Worm (Caenorhabditis elegans): Measurements from ENCODE around the gene cdh-4.

The cdh-4 gene

DNA sequence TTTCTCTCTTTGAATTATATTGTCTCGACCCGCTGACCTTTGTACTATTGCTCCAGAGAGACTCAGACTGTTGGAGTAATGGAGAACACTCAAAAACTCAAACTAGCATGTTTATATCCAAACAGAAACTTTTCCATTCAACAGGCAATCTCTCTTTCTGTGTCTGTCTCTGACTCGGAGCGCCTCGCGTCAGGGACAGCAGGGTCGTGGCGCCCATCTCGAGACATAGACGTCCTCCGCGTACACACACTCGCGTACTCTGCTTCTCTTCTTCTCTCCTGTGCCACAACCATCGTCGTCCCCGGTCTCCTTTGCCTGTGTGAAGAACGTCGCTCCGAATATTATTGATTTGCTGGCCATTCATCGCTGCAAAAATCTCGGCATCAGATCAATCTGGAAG, 31.8 kb downstream of the cdh-4 start (continued):
- TF ChIP-seq mbf-1 (tag; optimal IDR thresholded peaks at IDR 0.05) (no peak), blmp-1 (tag; optimal IDR thresholded peaks at IDR 0.05; ENCODE audit: insufficient read depth) (peak; percentile 5), ztf-11 (tag; optimal IDR thresholded peaks at IDR 0.05) (no peak), Y55F3AM.14 (GFP tag; optimal IDR thresholded peaks at IDR 0.05) (peak; percentile 28), sem-4 (tag; optimal IDR thresholded peaks at IDR 0.05) (peak; percentile 50), ama-1 (optimal IDR thresholded peaks at IDR 0.05) (no peak), aly-2 (tag; optimal IDR thresholded peaks at IDR 0.05) (no peak), skn-1 (tag; optimal IDR thresholded peaks at IDR 0.05) (no peak), unc-55 (GFP tag; optimal IDR thresholded peaks at IDR 0.05) (peak; percentile 68), ZK546.5 (tag; optimal IDR thresholded peaks at IDR 0.05) (no peak)

DNA sequence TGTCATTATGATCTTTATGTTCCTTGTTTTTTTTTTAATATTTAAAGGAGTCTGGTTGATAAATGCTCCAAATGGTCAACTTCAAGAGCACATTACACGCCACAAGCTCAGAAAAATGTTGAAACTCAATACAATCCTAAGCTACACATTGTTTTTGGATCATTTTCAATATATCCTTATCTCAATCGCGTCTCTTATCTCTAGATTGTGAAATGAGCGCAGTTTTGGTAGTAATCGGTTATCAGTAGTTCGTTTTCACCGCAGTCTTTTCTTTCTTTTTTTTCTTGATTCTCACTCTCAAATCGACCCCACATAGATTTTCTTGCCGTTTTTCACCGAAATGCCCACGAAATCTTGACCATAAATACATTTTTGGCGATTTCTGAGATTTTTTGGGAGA, 32.7 kb downstream of the cdh-4 start:
- TF ChIP-seq fos-1 (tag; optimal IDR thresholded peaks at IDR 0.05): peak; percentile 21
- TF ChIP-seq ztf-4 (tag; optimal IDR thresholded peaks at IDR 0.05): no peak

DNA sequence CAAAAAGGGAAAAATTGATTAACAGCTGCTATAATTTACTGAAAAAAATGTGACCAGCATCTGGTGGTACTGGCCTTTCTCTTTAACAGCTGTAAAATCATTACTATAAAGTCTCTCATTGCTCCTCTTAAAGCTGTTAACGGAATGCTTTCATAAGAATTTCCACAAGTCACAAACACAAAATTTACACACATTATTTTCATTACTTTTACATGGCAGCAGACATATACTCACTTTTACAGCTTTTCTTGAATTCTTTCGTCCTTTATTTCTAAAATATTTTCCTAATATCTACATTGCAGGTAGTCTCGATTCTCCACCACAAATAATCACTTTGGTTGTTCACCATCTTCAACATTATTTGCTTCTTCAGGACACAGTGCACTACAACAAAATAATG, 33.2 kb downstream of the cdh-4 start, which contains the start of gene imph-1:
Gene imph-1, plus strand, starts transcription at position 301 of the 400 bp plus-strand sequence.
- TF ChIP-seq nhr-10 (tag; optimal IDR thresholded peaks at IDR 0.05) (no peak), aly-2 (tag; optimal IDR thresholded peaks at IDR 0.05) (no peak), Y55F3AM.14 (GFP tag; optimal IDR thresholded peaks at IDR 0.05) (no peak), ama-1 (optimal IDR thresholded peaks at IDR 0.05) (no peak), nhr-237 (tag; optimal IDR thresholded peaks at IDR 0.05) (no peak), egl-27 (tag; optimal IDR thresholded peaks at IDR 0.05) (no peak), ztf-11 (tag; optimal IDR thresholded peaks at IDR 0.05) (no peak), ztf-1 (GFP tag; conservative IDR thresholded peaks at IDR 0.05) (no peak), gmeb-1 (tag; optimal IDR thresholded peaks at IDR 0.05) (no peak), nhr-77 (tag; optimal IDR thresholded peaks at IDR 0.05) (no peak), lin-39 (tag; optimal IDR thresholded peaks at IDR 0.05) (no peak), alr-1 (tag; optimal IDR thresholded peaks at IDR 0.05) (no peak), nhr-25 (tag; optimal IDR thresholded peaks at IDR 0.05) (no peak), R02D3.7 (tag; optimal IDR thresholded peaks at IDR 0.05) (no peak)

DNA sequence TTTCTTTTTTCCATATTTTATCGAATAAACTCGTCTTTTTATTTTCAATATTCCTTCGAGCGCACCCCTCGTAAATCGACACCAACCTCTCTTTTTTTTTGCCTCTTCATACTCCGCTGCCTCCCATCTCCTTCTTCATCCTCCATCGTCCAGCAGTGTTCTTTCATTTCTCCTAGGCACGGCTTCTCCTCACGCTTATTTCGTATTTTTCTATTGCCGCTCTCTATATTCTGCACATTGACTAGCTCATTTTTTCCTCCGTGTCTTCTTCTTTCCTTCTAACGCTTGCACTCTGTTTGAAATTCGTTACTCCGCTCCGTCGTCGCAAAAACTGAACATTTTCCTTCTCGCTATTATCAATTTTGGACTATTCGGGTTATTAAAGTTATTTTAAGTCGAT, 35.2 kb downstream of the cdh-4 start:
- no peak for TF ChIP-seq aly-2 (tag; optimal IDR thresholded peaks at IDR 0.05)
- TF ChIP-seq crh-2 (tag; optimal IDR thresholded peaks at IDR 0.05): no peak
- no peak for TF ChIP-seq mbf-1 (tag; optimal IDR thresholded peaks at IDR 0.05)
- peak in 1 of 2 experiments; percentile 30 for TF ChIP-seq lsy-2 (tag; optimal IDR thresholded peaks at IDR 0.05)
- TF ChIP-seq sma-9 (GFP tag; optimal IDR thresholded peaks at IDR 0.05): no peak
- TF ChIP-seq sma-9 (tag; optimal IDR thresholded peaks at IDR 0.05): no peak
- TF ChIP-seq nhr-21 (tag; optimal IDR thresholded peaks at IDR 0.05): no peak
- peak; percentile 61 for TF ChIP-seq unc-55 (GFP tag; optimal IDR thresholded peaks at IDR 0.05)
- peak; percentile 14 for TF ChIP-seq F13H6.1 (tag; optimal IDR thresholded peaks at IDR 0.05)
- TF ChIP-seq gmeb-1 (tag; optimal IDR thresholded peaks at IDR 0.05): no peak
- TF ChIP-seq R02D3.7 (tag; optimal IDR thresholded peaks at IDR 0.05): no peak
- no peak for TF ChIP-seq peb-1 (tag; optimal IDR thresholded peaks at IDR 0.05)
- TF ChIP-seq lin-11 (tag; optimal IDR thresholded peaks at IDR 0.05): no peak
- no peak for TF ChIP-seq ztf-4 (tag; optimal IDR thresholded peaks at IDR 0.05)
- TF ChIP-seq zag-1 (tag; optimal IDR thresholded peaks at IDR 0.05): no peak
- TF ChIP-seq ceh-16 (tag; optimal IDR thresholded peaks at IDR 0.05): no peak
- peak; percentile 45 for TF ChIP-seq C34F6.9 (tag; optimal IDR thresholded peaks at IDR 0.05)

DNA sequence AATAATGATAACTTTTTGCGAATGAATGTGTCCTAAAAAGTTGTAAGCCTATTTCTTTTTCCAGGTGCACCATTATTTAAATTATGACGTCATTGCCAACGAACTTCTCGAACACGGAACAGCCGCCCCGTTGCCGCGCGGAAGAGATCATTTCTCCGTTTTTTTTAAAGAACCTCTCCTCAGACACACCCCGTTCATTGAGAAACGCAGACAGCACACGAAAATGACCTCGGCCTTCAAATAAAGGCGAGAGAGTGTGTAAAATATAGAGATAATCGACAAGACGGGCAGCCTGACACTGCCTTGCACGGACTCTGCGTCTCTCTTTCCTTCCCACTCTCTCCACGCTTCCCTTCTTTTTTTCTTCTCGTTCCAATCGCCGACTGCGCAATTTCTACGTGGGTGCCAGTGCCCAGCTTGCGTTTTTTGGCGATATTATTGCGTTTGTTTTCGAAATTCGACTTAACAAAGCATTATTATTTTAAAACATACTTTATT, 40.3 kb downstream of the cdh-4 start:
- TF ChIP-seq C34F6.9 (tag; optimal IDR thresholded peaks at IDR 0.05) (peak; percentile 80), unc-55 (GFP tag; optimal IDR thresholded peaks at IDR 0.05) (peak; percentile 69), nhr-12 (tag; optimal IDR thresholded peaks at IDR 0.05) (no peak), lsy-2 (tag; optimal IDR thresholded peaks at IDR 0.05) (peak; percentile 64 to 82), nhr-6 (tag; optimal IDR thresholded peaks at IDR 0.05) (peak; percentile 45), fos-1 (tag; optimal IDR thresholded peaks at IDR 0.05) (peak; percentile 82), sma-9 (GFP tag; optimal IDR thresholded peaks at IDR 0.05) (peak; percentile 83), sma-9 (tag; optimal IDR thresholded peaks at IDR 0.05) (no peak), zag-1 (tag; optimal IDR thresholded peaks at IDR 0.05) (peak; percentile 12), nhr-129 (tag; optimal IDR thresholded peaks at IDR 0.05) (peak; percentile 64), sma-3 (GFP tag; optimal IDR thresholded peaks at IDR 0.05) (peak; percentile 77), peb-1 (tag; optimal IDR thresholded peaks at IDR 0.05) (peak; percentile 45), Y55F3AM.14 (GFP tag; optimal IDR thresholded peaks at IDR 0.05) (peak; percentile 72), elt-1 (tag; optimal IDR thresholded peaks at IDR 0.05) (no peak), ZK546.5 (tag; optimal IDR thresholded peaks at IDR 0.05) (no peak), F13H6.1 (tag; optimal IDR thresholded peaks at IDR 0.05) (peak; percentile 86), sem-4 (tag; optimal IDR thresholded peaks at IDR 0.05) (peak; percentile 38), mdl-1 (tag; optimal IDR thresholded peaks at IDR 0.05) (peak; percentile 51 to 58), ztf-4 (tag; optimal IDR thresholded peaks at IDR 0.05) (peak; percentile 53), ceh-82 (tag; optimal IDR thresholded peaks at IDR 0.05) (no peak), skn-1 (tag; optimal IDR thresholded peaks at IDR 0.05) (no peak), ama-1 (optimal IDR thresholded peaks at IDR 0.05) (peak; percentile 66), lin-11 (tag; optimal IDR thresholded peaks at IDR 0.05) (peak; percentile 72), nhr-25 (tag; optimal IDR thresholded peaks at IDR 0.05) (peak; percentile 84), blmp-1 (tag; optimal IDR thresholded peaks at IDR 0.05; ENCODE audit: insufficient read depth) (no peak), gmeb-1 (tag; optimal IDR thresholded peaks at IDR 0.05) (peak; percentile 59), ztf-11 (tag; optimal IDR thresholded peaks at IDR 0.05) (no peak), lin-13 (GFP tag; optimal IDR thresholded peaks at IDR 0.05) (peak; percentile 40), elt-3 (tag; optimal IDR thresholded peaks at IDR 0.05) (no peak), unc-62 (GFP tag; optimal IDR thresholded peaks at IDR 0.05) (peak; percentile 54)
